Worm (Caenorhabditis elegans): Measurements from ENCODE around the gene atfs-1.
A peak's percentile ranks its signal among the peaks of the same experiment; 100 is the strongest.

The atfs-1 gene

ce11 chrV:14160698-14161097, 32.8 kb upstream of the atfs-1 start, which contains the start of gene cest-1.2:
TSS of gene cest-1.2 (minus strand) at chrV:14160862.
- TF ChIP-seq elt-2 (tag; optimal IDR thresholded peaks at IDR 0.05) (peak; percentile 46), pha-4 (tag; optimal IDR thresholded peaks at IDR 0.05) (peak; percentile 15), jun-1 (tag; optimal IDR thresholded peaks at IDR 0.05) (no peak), pqm-1 (tag; optimal IDR thresholded peaks at IDR 0.05) (peak; percentile 36), ceh-28 (tag; optimal IDR thresholded peaks at IDR 0.05) (no peak), nhr-237 (tag; optimal IDR thresholded peaks at IDR 0.05) (no peak)

- TF ChIP-seq sea-2 (GFP tag; optimal IDR thresholded peaks at IDR 0.05) (no peak), daf-12 (tag; optimal IDR thresholded peaks at IDR 0.05) (no peak), unc-39 (tag; optimal IDR thresholded peaks at IDR 0.05) (no peak), fos-1 (tag; optimal IDR thresholded peaks at IDR 0.05) (no peak), nhr-237 (tag; optimal IDR thresholded peaks at IDR 0.05) (no peak), elt-1 (tag; optimal IDR thresholded peaks at IDR 0.05) (no peak), unc-62 (GFP tag; optimal IDR thresholded peaks at IDR 0.05) (no peak), aly-2 (tag; optimal IDR thresholded peaks at IDR 0.05) (no peak), egl-5 (tag; optimal IDR thresholded peaks at IDR 0.05) (no peak), nhr-11 (tag; optimal IDR thresholded peaks at IDR 0.05) (no peak), mml-1 (tag; optimal IDR thresholded peaks at IDR 0.05) (no peak)
Observed at ce11 chrV:14162959-14163548, 30.4 kb upstream of the atfs-1 start, which contains the start of gene srd-26. TSS of gene srd-26 (minus strand) at chrV:14163009.

- no peak for TF ChIP-seq aly-2 (tag; optimal IDR thresholded peaks at IDR 0.05)
- TF ChIP-seq fos-1 (tag; optimal IDR thresholded peaks at IDR 0.05), result no peak
- TF ChIP-seq pha-4 (tag; optimal IDR thresholded peaks at IDR 0.05), result no peak
- TF ChIP-seq lin-15B (tag; optimal IDR thresholded peaks at IDR 0.05), result no peak
- TF ChIP-seq pqm-1 (tag; optimal IDR thresholded peaks at IDR 0.05), result no peak
- TF ChIP-seq unc-39 (tag; optimal IDR thresholded peaks at IDR 0.05), result no peak
- TF ChIP-seq ZK546.5 (tag; optimal IDR thresholded peaks at IDR 0.05), result no peak
- no peak for TF ChIP-seq nhr-43 (tag; optimal IDR thresholded peaks at IDR 0.05; ENCODE audit: poor library complexity, severe bottlenecking)
- TF ChIP-seq hmg-11 (tag; optimal IDR thresholded peaks at IDR 0.05), result no peak
- no peak for TF ChIP-seq ceh-9 (tag; optimal IDR thresholded peaks at IDR 0.05)
- TF ChIP-seq ztf-11 (tag; optimal IDR thresholded peaks at IDR 0.05), result no peak
Observed at ce11 chrV:14165745-14166144, 27.7 kb upstream of the atfs-1 start.

- TF ChIP-seq ztf-4 (tag; optimal IDR thresholded peaks at IDR 0.05), result no peak
- TF ChIP-seq unc-62 (GFP tag; optimal IDR thresholded peaks at IDR 0.05), result no peak
- TF ChIP-seq nhr-23 (tag; optimal IDR thresholded peaks at IDR 0.05), result no peak
- no peak for TF ChIP-seq pqm-1 (tag; optimal IDR thresholded peaks at IDR 0.05)
- TF ChIP-seq jun-1 (tag; optimal IDR thresholded peaks at IDR 0.05), result no peak
- no peak for TF ChIP-seq nhr-11 (tag; optimal IDR thresholded peaks at IDR 0.05)
- TF ChIP-seq egl-5 (tag; optimal IDR thresholded peaks at IDR 0.05), result no peak
- no peak for TF ChIP-seq egl-27 (tag; optimal IDR thresholded peaks at IDR 0.05)
- TF ChIP-seq nhr-77 (tag; optimal IDR thresholded peaks at IDR 0.05), result no peak
- TF ChIP-seq nfya-1 (tag; optimal IDR thresholded peaks at IDR 0.05; ENCODE audit: insufficient read depth), result no peak
- TF ChIP-seq nhr-67 (tag; optimal IDR thresholded peaks at IDR 0.05), result no peak
Observed at ce11 chrV:14166630-14167029, 26.8 kb upstream of the atfs-1 start, which contains the start of gene cest-1.1. TSS of gene cest-1.1 (minus strand) at chrV:14166730.

ce11 chrV:14167629-14168028, 25.8 kb upstream of the atfs-1 start, which contains the start of gene ocam-1:
TSS of gene ocam-1 (minus strand) at chrV:14167729.
- no peak for TF ChIP-seq nhr-77 (tag; optimal IDR thresholded peaks at IDR 0.05)
- no peak for TF ChIP-seq elt-1 (tag; optimal IDR thresholded peaks at IDR 0.05)
- TF ChIP-seq nhr-12 (tag; optimal IDR thresholded peaks at IDR 0.05), result no peak
- TF ChIP-seq nhr-23 (tag; optimal IDR thresholded peaks at IDR 0.05), result no peak
- TF ChIP-seq ztf-4 (tag; optimal IDR thresholded peaks at IDR 0.05), result no peak
- no peak for TF ChIP-seq lsy-12 (tag; optimal IDR thresholded peaks at IDR 0.05)
- no peak for TF ChIP-seq unc-39 (tag; optimal IDR thresholded peaks at IDR 0.05)
- TF ChIP-seq elt-3 (tag; optimal IDR thresholded peaks at IDR 0.05), result no peak
- TF ChIP-seq lin-15B (tag; optimal IDR thresholded peaks at IDR 0.05), result no peak
- no peak for TF ChIP-seq ama-1 (optimal IDR thresholded peaks at IDR 0.05)
- TF ChIP-seq fkh-2 (tag; optimal IDR thresholded peaks at IDR 0.05), result no peak
- TF ChIP-seq nhr-237 (tag; optimal IDR thresholded peaks at IDR 0.05), result no peak
- no peak for TF ChIP-seq hmg-11 (tag; optimal IDR thresholded peaks at IDR 0.05)
- no peak for TF ChIP-seq pqm-1 (tag; optimal IDR thresholded peaks at IDR 0.05)
- TF ChIP-seq nhr-67 (tag; optimal IDR thresholded peaks at IDR 0.05), result no peak
- TF ChIP-seq ztf-11 (tag; optimal IDR thresholded peaks at IDR 0.05), result no peak
- TF ChIP-seq elt-2 (tag; optimal IDR thresholded peaks at IDR 0.05), result no peak

All from whole organism, L3 larva.